Worm (Caenorhabditis elegans) whole organism, early embryonic: ENCODE data around the gene fbxb-87.

Experiments used
- ama-1 ChIP-seq: fragments of 150-350 bp; optimal IDR thresholded peaks from 2 replicates; lab custom pipeline; 2014
- ceh-13 ChIP-seq: fragments of 200-800 bp; sonication (Bioruptor generic); optimal IDR thresholded peaks from 2 replicates; lab custom pipeline; 2018; ENCODE audit warnings: mild to moderate bottlenecking, missing genetic modification characterization, missing compliant biosample characterization
- pes-1 ChIP-seq: fragments of 200-800 bp; sonication (Bioruptor generic); IDR thresholded peaks from 2 replicates; pipeline ENCODE4 v1.3.6; 2022; ENCODE audit warnings: missing genetic modification reagents, missing genetic modification characterization, missing compliant biosample characterization
- sea-1 ChIP-seq: fragments of 200-800 bp; sonication (Bioruptor generic); conservative IDR thresholded peaks from 2 replicates; pipeline ENCODE4 v1.3.6; 2022; ENCODE audit warnings: missing genetic modification characterization, missing compliant biosample characterization
- tbx-11 ChIP-seq: fragments of 200-800 bp; sonication (Bioruptor generic); IDR thresholded peaks from 2 replicates; pipeline ENCODE4 v1.3.6; 2022; ENCODE audit warnings: missing genetic modification characterization, missing compliant biosample characterization

DNA sequence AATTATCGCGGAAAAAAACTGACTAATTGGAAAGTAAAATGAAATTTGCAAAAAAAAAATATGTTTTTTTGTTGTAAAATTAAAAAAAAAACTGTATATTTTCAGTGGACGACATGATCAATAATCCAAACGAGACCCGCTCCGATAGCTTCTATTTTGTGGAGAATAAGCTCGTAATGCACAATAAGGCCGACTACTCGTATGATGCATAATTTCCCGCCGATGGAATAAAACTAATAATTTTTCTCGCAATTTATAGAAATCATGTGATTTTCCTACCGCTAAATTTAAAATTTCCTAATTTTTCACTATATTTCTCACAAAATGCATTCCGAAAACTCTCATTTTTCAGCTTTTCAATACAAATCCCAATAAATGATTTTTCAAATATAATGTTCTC is 14.2 kb downstream of the fbxb-87 start:
- no peak for TF ChIP-seq tbx-11 (GFP tag; lab: Robert Waterston, UW)
- no peak for TF ChIP-seq ama-1
- no peak for TF ChIP-seq pes-1 (GFP tag; lab: Robert Waterston, UW)
- TF ChIP-seq ceh-13 (GFP tag; lab: Kevin White, UChicago) = no peak
- TF ChIP-seq sea-1 (GFP tag; lab: Robert Waterston, UW) = no peak
